Fruit fly (Drosophila melanogaster) S2 (cell line): ENCODE measurements around the gene CG5107.

Source experiments
- CG8478 ChIP-seq: fragments of >200 bp; optimal IDR thresholded peaks from 2 replicates; lab custom pipeline; 2018
- CTCF ChIP-seq, 2 experiments: fragments of >200 bp; optimal IDR thresholded peaks; 2 replicates each; lab custom pipeline; 2018

DNA sequence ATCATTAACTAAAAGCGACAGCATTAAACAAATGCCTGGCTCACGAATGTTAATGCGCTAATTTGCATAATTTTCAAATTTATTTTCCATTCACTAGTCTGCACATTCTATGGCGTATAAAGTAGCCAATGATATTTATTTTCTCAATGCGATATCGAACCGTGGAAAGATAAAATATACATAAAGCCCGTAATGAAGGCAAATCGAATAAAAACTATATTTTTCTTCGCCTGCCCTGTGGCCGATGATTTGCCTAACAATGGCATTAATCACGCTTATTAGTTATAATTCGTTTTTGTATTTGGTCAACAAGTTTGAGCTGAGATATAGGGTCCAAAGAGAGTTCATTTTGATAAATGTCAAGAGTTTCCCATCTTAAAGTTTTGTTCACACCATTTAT is 45.4 kb downstream of the CG5107 start:
- TF ChIP-seq CTCF (optimal IDR thresholded peaks at IDR 0.05; lab: Kevin White, UChicago) = no peak
- TF ChIP-seq CG8478 (lab: Kevin White, UChicago) = no peak
